Worm (Caenorhabditis elegans) whole organism, early embryonic: ENCODE data around the gene athp-1.

Experiments used
- B0310.2 ChIP-seq: sonication (generic microtip); optimal IDR thresholded peaks from 2 replicates; lab custom pipeline; 2016; ENCODE audit warnings: mild to moderate bottlenecking, missing genetic modification characterization, missing compliant biosample characterization
- F13C5.2 ChIP-seq: sonication (generic microtip); optimal IDR thresholded peaks from 2 replicates; lab custom pipeline; 2017; ENCODE audit warnings: mild to moderate bottlenecking, missing genetic modification characterization, inconsistent platforms, missing compliant biosample characterization
- aly-1 ChIP-seq: sonication (generic microtip); optimal IDR thresholded peaks from 2 replicates; lab custom pipeline; 2016; ENCODE audit warnings: missing genetic modification characterization, missing compliant biosample characterization
- ama-1 ChIP-seq: fragments of 150-350 bp; optimal IDR thresholded peaks from 2 replicates; lab custom pipeline; 2014
- ceh-13 ChIP-seq: fragments of 200-800 bp; sonication (Bioruptor generic); optimal IDR thresholded peaks from 2 replicates; lab custom pipeline; 2018; ENCODE audit warnings: mild to moderate bottlenecking, missing genetic modification characterization, missing compliant biosample characterization
- ceh-36 ChIP-seq: sonication (generic microtip); optimal IDR thresholded peaks from 2 replicates; lab custom pipeline; 2016; ENCODE audit warnings: missing genetic modification characterization, inconsistent platforms, missing compliant biosample characterization
- ets-7 ChIP-seq: sonication (generic microtip); optimal IDR thresholded peaks from 2 replicates; lab custom pipeline; 2016; ENCODE audit warnings: missing genotype, missing genetic modification characterization, missing compliant biosample characterization
- flt-1 ChIP-seq: fragments of 200-800 bp; sonication (Bioruptor generic); IDR thresholded peaks from 2 replicates; pipeline ENCODE4 v1.3.6; 2022; ENCODE audit warnings: missing genetic modification characterization, missing compliant biosample characterization
- hmbx-1 ChIP-seq: sonication (generic microtip); optimal IDR thresholded peaks from 2 replicates; lab custom pipeline; 2016; ENCODE audit warnings: mild to moderate bottlenecking, missing genetic modification characterization, missing compliant biosample characterization
- hmg-4 ChIP-seq: fragments of 200-800 bp; sonication (Bioruptor generic); optimal IDR thresholded peaks from 2 replicates; lab custom pipeline; 2018; ENCODE audit warnings: mild to moderate bottlenecking, missing genetic modification characterization, missing compliant biosample characterization
- hnd-1 ChIP-seq: sonication (generic microtip); optimal IDR thresholded peaks from 2 replicates; lab custom pipeline; 2016; ENCODE audit warnings: missing genetic modification characterization, missing compliant biosample characterization
- pes-1 ChIP-seq: fragments of 200-800 bp; sonication (Bioruptor generic); IDR thresholded peaks from 2 replicates; pipeline ENCODE4 v1.3.6; 2022; ENCODE audit warnings: missing genetic modification reagents, missing genetic modification characterization, missing compliant biosample characterization
- scrt-1 ChIP-seq: fragments of 200-800 bp; sonication (Bioruptor generic); IDR thresholded peaks from 2 replicates; pipeline ENCODE4 v1.3.6; 2022; ENCODE audit warnings: missing genetic modification characterization, missing compliant biosample characterization
- sea-1 ChIP-seq: fragments of 200-800 bp; sonication (Bioruptor generic); conservative IDR thresholded peaks from 2 replicates; pipeline ENCODE4 v1.3.6; 2022; ENCODE audit warnings: missing genetic modification characterization, missing compliant biosample characterization
- tbx-11 ChIP-seq: fragments of 200-800 bp; sonication (Bioruptor generic); IDR thresholded peaks from 2 replicates; pipeline ENCODE4 v1.3.6; 2022; ENCODE audit warnings: missing genetic modification characterization, missing compliant biosample characterization
- tbx-37 ChIP-seq: fragments of 200-800 bp; sonication (Bioruptor generic); conservative IDR thresholded peaks from 2 replicates; pipeline ENCODE4 v1.3.6; 2022; ENCODE audit warnings: missing genetic modification reagents, missing genetic modification characterization, missing compliant biosample characterization
- tra-4 ChIP-seq: sonication (generic microtip); optimal IDR thresholded peaks from 2 replicates; lab custom pipeline; 2017; ENCODE audit warnings: missing genetic modification characterization, missing compliant biosample characterization

Gene athp-1

DNA sequence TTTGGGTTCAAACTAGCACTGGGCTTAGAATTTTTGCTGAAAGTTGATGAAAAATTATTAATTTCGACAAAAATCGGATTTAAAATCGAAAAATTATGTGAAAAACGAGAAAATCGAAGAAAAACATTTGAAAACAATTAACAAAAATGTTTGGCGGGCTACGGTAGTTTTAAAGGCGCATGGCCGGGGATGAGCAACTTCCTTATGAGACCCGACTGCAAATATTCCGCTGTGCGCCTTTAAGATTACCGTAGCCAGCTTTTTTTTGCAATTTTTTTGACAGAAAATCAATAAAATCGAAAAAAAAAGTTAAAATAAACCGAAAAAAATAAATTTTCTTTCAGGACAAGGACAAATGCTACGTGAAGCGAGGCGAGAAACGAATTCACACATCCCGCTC lies 4.0 kb upstream of the athp-1 start:
- no peak for TF ChIP-seq hnd-1 (tag; lab: Kevin White, UChicago)
- TF ChIP-seq flt-1 (GFP tag; lab: Robert Waterston, UW) = no peak
- TF ChIP-seq pes-1 = no peak
- no peak for TF ChIP-seq B0310.2
- TF ChIP-seq F13C5.2 (tag; lab: Kevin White, UChicago) = no peak
- TF ChIP-seq sea-1 (GFP tag; lab: Robert Waterston, UW) = no peak
- no peak for TF ChIP-seq ama-1 (lab: Kevin White, UChicago)
- no peak for TF ChIP-seq tra-4 (tag; lab: Kevin White, UChicago)
- no peak for TF ChIP-seq ceh-36 (tag; lab: Kevin White, UChicago)
- no peak for TF ChIP-seq hmg-4 (GFP tag; lab: Kevin White, UChicago)
- no peak for TF ChIP-seq tbx-37
- TF ChIP-seq ceh-13 (GFP tag; lab: Kevin White, UChicago) = no peak

DNA sequence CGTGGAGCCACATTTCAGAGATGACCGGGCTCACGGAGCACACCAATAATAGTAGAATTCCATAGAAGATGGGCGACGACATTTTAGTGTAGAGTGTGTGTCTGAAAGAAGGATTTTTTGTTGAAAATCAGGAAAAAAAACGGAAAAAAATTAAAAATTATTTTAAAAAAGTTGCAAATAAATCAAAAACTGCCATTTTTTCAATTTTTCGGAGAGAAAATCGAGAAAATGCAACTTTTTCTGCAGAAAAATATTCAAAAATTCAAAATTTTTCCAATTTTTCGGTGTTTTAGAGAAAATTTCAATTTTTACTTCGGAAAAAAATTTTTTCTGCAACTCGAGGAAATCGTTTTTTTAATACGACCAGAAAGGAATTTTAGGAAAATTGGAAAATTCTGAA lies 1.5 kb upstream of the athp-1 start, which contains the start of gene C44B9.3:
TSS of gene C44B9.3 (minus strand) at position 101 of the 400 bp plus-strand sequence.
- TF ChIP-seq F13C5.2 (tag; lab: Kevin White, UChicago) (no peak), aly-1 (tag; lab: Kevin White, UChicago) (no peak), ama-1 (lab: Kevin White, UChicago) (no peak)

DNA sequence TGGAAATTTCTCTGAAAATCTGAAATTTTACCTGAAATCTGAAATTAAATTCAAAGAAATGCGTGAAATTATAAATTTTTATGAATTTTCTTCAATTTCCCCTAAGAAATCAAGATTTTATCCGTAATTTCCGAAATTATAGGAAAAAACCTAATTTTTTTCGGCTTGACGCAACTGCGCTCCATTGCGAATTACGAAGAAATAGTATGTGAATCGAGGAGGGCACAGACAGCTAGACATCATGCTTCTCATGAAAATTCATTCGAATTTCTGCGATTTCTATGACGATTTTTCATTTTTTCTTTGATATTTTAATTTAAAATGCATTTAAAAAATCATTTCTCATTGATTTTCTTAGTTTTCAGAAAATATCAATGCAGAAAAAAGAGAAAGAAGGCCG lies 430 bp downstream of the athp-1 start:
- no peak for TF ChIP-seq aly-1 (tag; lab: Kevin White, UChicago)
- TF ChIP-seq ama-1 (lab: Kevin White, UChicago) = no peak
- no peak for TF ChIP-seq pes-1
- no peak for TF ChIP-seq ceh-13 (GFP tag; lab: Kevin White, UChicago)

DNA sequence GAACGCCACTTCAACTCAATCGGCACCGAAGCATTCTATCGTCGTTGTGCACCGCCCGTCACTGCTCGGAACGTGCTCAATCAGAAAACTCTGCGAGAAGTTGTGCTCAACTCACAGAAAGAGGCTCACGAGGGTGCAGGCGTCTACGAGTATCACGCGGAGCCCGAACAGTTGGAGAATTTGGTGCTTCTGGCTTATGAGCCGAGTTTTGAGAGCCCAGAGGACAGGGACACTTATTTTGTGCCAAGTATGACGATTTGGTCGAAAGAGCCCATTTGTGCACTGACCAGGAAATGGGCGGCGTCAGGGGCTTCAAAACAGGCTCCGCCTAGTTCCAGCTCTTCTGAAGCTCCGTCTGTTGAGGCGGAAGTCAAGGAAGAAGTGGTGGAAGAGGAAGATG lies 7.3 kb downstream of the athp-1 start:
- TF ChIP-seq ceh-13 (GFP tag; lab: Kevin White, UChicago) (no peak), aly-1 (tag; lab: Kevin White, UChicago) (no peak), hmg-4 (GFP tag; lab: Kevin White, UChicago) (no peak), ets-7 (tag; lab: Kevin White, UChicago) (no peak), B0310.2 (no peak), ama-1 (lab: Kevin White, UChicago) (no peak), F13C5.2 (tag; lab: Kevin White, UChicago) (no peak), tra-4 (tag; lab: Kevin White, UChicago) (no peak), scrt-1 (GFP tag; lab: Robert Waterston, UW) (no peak), tbx-11 (GFP tag; lab: Robert Waterston, UW) (no peak), hmbx-1 (tag; lab: Kevin White, UChicago) (no peak), hnd-1 (tag; lab: Kevin White, UChicago) (no peak), ceh-36 (tag; lab: Kevin White, UChicago) (no peak), tbx-37 (no peak), flt-1 (GFP tag; lab: Robert Waterston, UW) (no peak), sea-1 (GFP tag; lab: Robert Waterston, UW) (no peak)

DNA sequence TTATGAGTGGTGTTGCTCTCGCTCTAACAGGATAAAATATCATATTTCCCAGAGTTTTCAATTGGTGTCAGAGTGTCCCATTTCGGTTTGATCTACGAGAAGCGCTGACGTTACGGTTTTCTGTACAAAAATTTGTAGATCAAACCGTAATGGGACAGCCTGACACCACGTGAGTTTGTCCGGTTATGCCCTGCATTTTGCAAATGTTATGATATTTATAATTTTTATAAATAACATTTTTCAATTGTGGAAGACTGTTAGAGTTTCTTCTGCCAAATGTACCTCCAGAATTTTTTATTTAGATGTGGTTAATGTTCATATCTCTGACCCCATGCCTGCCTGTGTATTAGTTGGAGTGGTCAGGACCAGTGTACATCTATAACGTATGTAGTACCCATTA lies 12.7 kb downstream of the athp-1 start, which contains the start of gene fbxb-87:
TSS of gene fbxb-87 (plus strand) at position 301 of the 400 bp plus-strand sequence.
- TF ChIP-seq hmg-4 (GFP tag; lab: Kevin White, UChicago) (no peak), B0310.2 (no peak), ceh-13 (GFP tag; lab: Kevin White, UChicago) (no peak), pes-1 (no peak), tra-4 (tag; lab: Kevin White, UChicago) (no peak), F13C5.2 (tag; lab: Kevin White, UChicago) (no peak), ama-1 (lab: Kevin White, UChicago) (no peak)

DNA sequence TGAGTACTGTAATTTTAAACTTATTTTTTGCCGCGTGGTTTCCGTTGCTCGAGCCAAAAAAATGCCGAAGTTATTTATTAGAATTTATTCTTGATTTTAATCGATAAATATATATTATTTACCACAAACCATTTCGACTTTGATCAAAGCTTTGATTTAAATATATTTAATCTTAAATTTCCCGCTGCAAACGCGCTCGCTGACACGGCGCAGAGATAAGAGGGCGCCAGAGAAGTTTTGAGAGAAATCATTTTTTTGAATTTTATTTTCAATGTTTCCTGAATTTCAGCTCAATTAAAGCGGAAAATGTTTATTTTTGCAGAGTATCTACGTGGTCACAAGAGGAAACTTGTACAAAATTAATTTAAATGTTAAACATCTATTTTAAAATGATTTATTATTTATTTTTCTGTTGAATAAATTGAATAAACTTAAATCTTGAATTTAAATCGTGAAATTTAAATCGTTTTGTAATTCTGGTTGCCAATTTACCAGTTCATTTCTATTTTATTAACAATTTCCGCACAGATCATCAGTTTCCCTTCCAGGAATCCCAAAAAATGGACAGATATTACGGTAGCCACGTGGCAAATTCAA lies 14.3 kb downstream of the athp-1 start, which contains the start of gene com-1:
TSS of gene com-1 (plus strand) at position 547 of the 597 bp plus-strand sequence.
- TF ChIP-seq tbx-37 (no peak), ceh-36 (tag; lab: Kevin White, UChicago) (no peak), sea-1 (GFP tag; lab: Robert Waterston, UW) (no peak), scrt-1 (GFP tag; lab: Robert Waterston, UW) (no peak)

DNA sequence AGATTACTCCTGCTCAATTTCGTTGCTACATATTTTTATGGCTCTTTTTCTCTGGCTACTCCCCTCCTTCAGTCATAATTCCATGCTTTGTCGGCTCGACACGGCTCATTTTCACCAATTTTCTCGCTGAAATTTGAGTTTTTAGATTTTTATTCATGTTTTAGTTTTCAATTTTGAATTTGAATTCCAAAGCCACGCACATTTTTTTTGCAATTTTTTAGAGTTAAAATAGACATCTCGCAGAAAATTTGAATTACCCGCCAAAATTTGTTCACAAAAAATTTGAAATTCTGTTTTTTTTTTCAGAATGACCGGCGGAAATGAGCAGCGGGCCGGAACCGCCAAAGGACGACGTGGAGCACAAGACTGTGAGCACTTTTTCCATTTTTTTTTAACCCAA lies 20.8 kb downstream of the athp-1 start, which contains the start of gene unc-119:
TSS of gene unc-119 (plus strand) at position 301 of the 400 bp plus-strand sequence.
- no peak for TF ChIP-seq flt-1 (GFP tag; lab: Robert Waterston, UW)
- no peak for TF ChIP-seq B0310.2
- TF ChIP-seq ets-7 (tag; lab: Kevin White, UChicago) = no peak
- no peak for TF ChIP-seq hnd-1 (tag; lab: Kevin White, UChicago)
- no peak for TF ChIP-seq hmbx-1 (tag; lab: Kevin White, UChicago)
- TF ChIP-seq ceh-13 (GFP tag; lab: Kevin White, UChicago) = no peak
- no peak for TF ChIP-seq sea-1 (GFP tag; lab: Robert Waterston, UW)

DNA sequence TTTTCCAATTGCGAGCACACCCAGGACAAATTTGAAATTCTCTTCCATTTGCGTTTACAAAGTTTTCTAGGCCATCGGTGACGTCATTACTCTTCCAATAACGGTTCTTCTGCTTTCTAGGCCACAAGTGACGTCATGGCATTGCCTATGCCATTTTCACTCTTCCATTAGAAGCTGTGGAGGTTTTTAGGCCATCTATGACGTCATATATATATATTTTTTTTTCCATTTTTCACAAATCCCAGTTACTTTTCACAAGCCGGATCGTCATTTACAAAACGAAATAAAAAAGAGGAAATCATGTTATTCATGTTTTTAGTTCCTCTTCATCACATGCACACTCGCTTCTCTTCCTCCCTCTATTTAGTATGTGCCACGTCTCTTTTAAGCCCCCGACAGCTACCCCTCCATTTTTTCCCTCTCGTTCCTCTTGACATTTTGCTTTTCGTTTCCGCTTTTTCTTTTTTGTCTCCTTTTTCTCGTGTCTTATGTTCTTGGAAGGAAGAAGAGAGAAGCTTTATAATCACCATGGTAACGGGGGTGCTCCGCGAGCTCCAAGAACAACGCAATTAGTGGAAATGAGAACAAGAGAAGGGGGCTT lies 21.5 kb downstream of the athp-1 start:
- TF ChIP-seq sea-1 (GFP tag; lab: Robert Waterston, UW) (no peak), ceh-13 (GFP tag; lab: Kevin White, UChicago) (no peak)
